Fruit fly (Drosophila melanogaster) whole organism, embryonic: Measurements from ENCODE around the gene CG5440.

Source experiments
- CG11723 ChIP-seq: fragments of 200-800 bp; sonication (Bioruptor generic); optimal IDR thresholded peaks from 2 replicates; lab custom pipeline; 2017; ENCODE audit warnings: missing biosample characterization, mild to moderate bottlenecking, missing genetic modification characterization
- GATAe ChIP-seq: fragments of 200-800 bp; sonication (Bioruptor generic); conservative IDR thresholded peaks from 2 replicates; pipeline ENCODE4 v1.3.6; 2022; ENCODE audit warnings: missing biosample characterization, missing genetic modification characterization
- H2.0 ChIP-seq: fragments of 200-800 bp; sonication (Bioruptor generic); IDR thresholded peaks from 2 replicates; pipeline ENCODE4 v1.3.6; 2022; ENCODE audit warnings: missing biosample characterization, missing genetic modification characterization
- MBD-R2 ChIP-seq: fragments of 200-800 bp; sonication (Bioruptor generic); IDR thresholded peaks from 2 replicates; pipeline ENCODE4 v1.3.6; 2022; ENCODE audit warnings: missing biosample characterization, missing genetic modification characterization
- Sin3A ChIP-seq: fragments of >200 bp; optimal IDR thresholded peaks from 2 replicates; lab custom pipeline; 2018
- gsb ChIP-seq: fragments of 200-800 bp; sonication (Bioruptor generic); IDR thresholded peaks from 2 replicates; pipeline ENCODE4 v1.3.6; 2022; ENCODE audit warnings: missing biosample characterization, missing genetic modification characterization
- ind ChIP-seq: fragments of 200-800 bp; sonication (Bioruptor generic); optimal IDR thresholded peaks from 3 replicates; lab custom pipeline; 2016; ENCODE audit warnings: missing biosample characterization, missing genetic modification characterization
- kay ChIP-seq: fragments of 200-800 bp; sonication (Bioruptor generic); optimal IDR thresholded peaks from 2 replicates; lab custom pipeline; 2016; ENCODE audit warnings: missing biosample characterization, missing genetic modification characterization
- ken ChIP-seq: fragments of 200-800 bp; sonication (Bioruptor generic); IDR thresholded peaks from 3 replicates; pipeline ENCODE4 v1.3.6; 2022; ENCODE audit warnings: missing biosample characterization, missing genetic modification characterization
- sqz ChIP-seq: fragments of 200-800 bp; sonication (Bioruptor generic); optimal IDR thresholded peaks from 3 replicates; lab custom pipeline; 2018; ENCODE audit warnings: missing biosample characterization, mild to moderate bottlenecking, missing genetic modification characterization
- stwl ChIP-seq: fragments of 200-800 bp; sonication (Bioruptor generic); optimal IDR thresholded peaks from 3 replicates; lab custom pipeline; 2018; ENCODE audit warnings: missing biosample characterization, mild to moderate bottlenecking, missing genetic modification characterization, moderate library complexity

- TF ChIP-seq kay (GFP tag; lab: Kevin White, UChicago) = no peak
- TF ChIP-seq ken = no peak
- TF ChIP-seq GATAe (GFP tag; lab: Robert Waterston, UW) = no peak
- no peak for TF ChIP-seq gsb
- TF ChIP-seq Sin3A (lab: Kevin White, UChicago) = no peak
- no peak for TF ChIP-seq ind (GFP tag; lab: Kevin White, UChicago)
- no peak for TF ChIP-seq stwl (tag; lab: Kevin White, UChicago)
- no peak for TF ChIP-seq MBD-R2 (GFP tag; lab: Robert Waterston, UW)
- TF ChIP-seq H2.0 (GFP tag; lab: Robert Waterston, UW) = no peak
- no peak for TF ChIP-seq sqz (GFP tag; lab: Kevin White, UChicago)
- no peak for TF ChIP-seq CG11723 (GFP tag; lab: Kevin White, UChicago)
Measured at dm6 chr2L:1328861-1329260, 5.1 kb upstream of the CG5440 start, which contains the start of gene a5.
